Worm (Caenorhabditis elegans) whole organism, early embryonic: ENCODE results near the gene capa-1.

Experiments
- B0310.2 ChIP-seq: sonication (generic microtip); optimal IDR thresholded peaks from 2 replicates; lab custom pipeline; 2016; ENCODE audit warnings: mild to moderate bottlenecking, missing genetic modification characterization, missing compliant biosample characterization
- aly-1 ChIP-seq: sonication (generic microtip); optimal IDR thresholded peaks from 2 replicates; lab custom pipeline; 2016; ENCODE audit warnings: missing genetic modification characterization, missing compliant biosample characterization
- ama-1 ChIP-seq: fragments of 150-350 bp; optimal IDR thresholded peaks from 2 replicates; lab custom pipeline; 2014
- ceh-13 ChIP-seq: fragments of 200-800 bp; sonication (Bioruptor generic); optimal IDR thresholded peaks from 2 replicates; lab custom pipeline; 2018; ENCODE audit warnings: mild to moderate bottlenecking, missing genetic modification characterization, missing compliant biosample characterization
- ceh-36 ChIP-seq: sonication (generic microtip); optimal IDR thresholded peaks from 2 replicates; lab custom pipeline; 2016; ENCODE audit warnings: missing genetic modification characterization, inconsistent platforms, missing compliant biosample characterization
- ets-7 ChIP-seq: sonication (generic microtip); optimal IDR thresholded peaks from 2 replicates; lab custom pipeline; 2016; ENCODE audit warnings: missing genotype, missing genetic modification characterization, missing compliant biosample characterization
- hmbx-1 ChIP-seq: sonication (generic microtip); optimal IDR thresholded peaks from 2 replicates; lab custom pipeline; 2016; ENCODE audit warnings: mild to moderate bottlenecking, missing genetic modification characterization, missing compliant biosample characterization
- hmg-4 ChIP-seq: fragments of 200-800 bp; sonication (Bioruptor generic); optimal IDR thresholded peaks from 2 replicates; lab custom pipeline; 2018; ENCODE audit warnings: mild to moderate bottlenecking, missing genetic modification characterization, missing compliant biosample characterization
- hnd-1 ChIP-seq: sonication (generic microtip); optimal IDR thresholded peaks from 2 replicates; lab custom pipeline; 2016; ENCODE audit warnings: missing genetic modification characterization, missing compliant biosample characterization
- pes-1 ChIP-seq: fragments of 200-800 bp; sonication (Bioruptor generic); IDR thresholded peaks from 2 replicates; pipeline ENCODE4 v1.3.6; 2022; ENCODE audit warnings: missing genetic modification reagents, missing genetic modification characterization, missing compliant biosample characterization
- sea-1 ChIP-seq: fragments of 200-800 bp; sonication (Bioruptor generic); conservative IDR thresholded peaks from 2 replicates; pipeline ENCODE4 v1.3.6; 2022; ENCODE audit warnings: missing genetic modification characterization, missing compliant biosample characterization
- tra-4 ChIP-seq: sonication (generic microtip); optimal IDR thresholded peaks from 2 replicates; lab custom pipeline; 2017; ENCODE audit warnings: missing genetic modification characterization, missing compliant biosample characterization

DNA sequence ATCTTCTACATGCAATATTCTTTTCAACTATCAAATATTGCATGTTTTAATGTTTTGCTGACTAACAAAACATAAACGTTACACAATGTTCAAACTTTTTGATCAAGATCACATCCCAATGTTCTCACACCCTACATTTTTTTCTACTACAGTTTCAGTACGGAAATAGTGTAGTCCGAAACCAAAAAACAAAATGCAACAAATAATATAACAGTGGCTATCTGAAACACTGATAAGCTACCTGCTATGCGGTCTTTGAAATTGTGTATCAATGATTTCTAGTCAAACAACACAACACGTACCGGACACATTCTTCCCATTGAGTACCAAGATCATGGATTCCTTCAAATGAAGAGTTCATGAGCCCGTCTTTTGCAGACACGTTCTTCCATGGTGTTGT lies 22.1 kb downstream of the capa-1 start:
- TF ChIP-seq ama-1 (lab: Kevin White, UChicago), result no peak
- TF ChIP-seq hmbx-1 (tag; lab: Kevin White, UChicago), result no peak
- no peak for TF ChIP-seq tra-4 (tag; lab: Kevin White, UChicago)
- TF ChIP-seq B0310.2 (tag; lab: Kevin White, UChicago), result no peak
- TF ChIP-seq sea-1, result no peak
- no peak for TF ChIP-seq pes-1 (GFP tag; lab: Robert Waterston, UW)
- no peak for TF ChIP-seq hnd-1 (tag; lab: Kevin White, UChicago)
- no peak for TF ChIP-seq hmg-4 (GFP tag; lab: Kevin White, UChicago)
- no peak for TF ChIP-seq aly-1 (tag; lab: Kevin White, UChicago)
- no peak for TF ChIP-seq ceh-13 (GFP tag; lab: Kevin White, UChicago)
- no peak for TF ChIP-seq ets-7 (tag; lab: Kevin White, UChicago)
- TF ChIP-seq ceh-36 (tag; lab: Kevin White, UChicago), result no peak
